Worm (Caenorhabditis elegans): ENCODE results near the gene wah-1.

Gene wah-1

ce11 chrIII:11989823-11990222 lies at the start of gene wah-1:
Gene wah-1, plus strand, starts transcription at chrIII:11990167.
- no peak for TF ChIP-seq ceh-82 (tag; optimal IDR thresholded peaks at IDR 0.05)
- TF ChIP-seq nhr-76 (tag; optimal IDR thresholded peaks at IDR 0.05): no peak
- no peak for TF ChIP-seq nhr-237 (tag; optimal IDR thresholded peaks at IDR 0.05)
- TF ChIP-seq elt-2 (tag; optimal IDR thresholded peaks at IDR 0.05): no peak
- TF ChIP-seq hpl-2 (GFP tag; optimal IDR thresholded peaks at IDR 0.05): no peak
- no peak for TF ChIP-seq nhr-77 (tag; optimal IDR thresholded peaks at IDR 0.05)
- TF ChIP-seq unc-98 (GFP tag; IDR thresholded peaks at IDR 0.05): no peak
- TF ChIP-seq swsn-7 (tag; optimal IDR thresholded peaks at IDR 0.05): peak; percentile 2
- TF ChIP-seq nhr-85 (tag): peak; percentile 72
- TF ChIP-seq pqm-1 (tag; optimal IDR thresholded peaks at IDR 0.05): no peak
- TF ChIP-seq nhr-84 (tag; optimal IDR thresholded peaks at IDR 0.05): no peak
- TF ChIP-seq egl-13 (tag; optimal IDR thresholded peaks at IDR 0.05): no peak
- TF ChIP-seq sup-37 (GFP tag; optimal IDR thresholded peaks at IDR 0.05): no peak
- no peak for TF ChIP-seq tlp-1 (tag; optimal IDR thresholded peaks at IDR 0.05)
- no peak for TF ChIP-seq C34B4.2 (tag; optimal IDR thresholded peaks at IDR 0.05)
- peak; percentile 66 for TF ChIP-seq blmp-1 (tag; optimal IDR thresholded peaks at IDR 0.05)
- TF ChIP-seq tbx-2 (tag; optimal IDR thresholded peaks at IDR 0.05): peak; percentile 29
- TF ChIP-seq nhr-20 (tag; optimal IDR thresholded peaks at IDR 0.05): peak; percentile 54
- no peak for TF ChIP-seq snpc-4 (tag; optimal IDR thresholded peaks at IDR 0.05)
- TF ChIP-seq Y116A8C.19 (tag; optimal IDR thresholded peaks at IDR 0.05; ENCODE audit: borderline replicate concordance): no peak
- no peak for TF ChIP-seq ama-1 (optimal IDR thresholded peaks at IDR 0.05)
- TF ChIP-seq C16A3.4 (tag; optimal IDR thresholded peaks at IDR 0.05): peak; percentile 25
- TF ChIP-seq efl-1 (optimal IDR thresholded peaks at IDR 0.05): peak; percentile 28 to 32
- TF ChIP-seq efl-1 (GFP tag; optimal IDR thresholded peaks at IDR 0.05 in 1 of 2): peak in 1 of 2 experiments; percentile 25
- TF ChIP-seq mdl-1 (tag; optimal IDR thresholded peaks at IDR 0.05): peak in 1 of 2 experiments; percentile 84
- no peak for TF ChIP-seq efl-3 (GFP tag; optimal IDR thresholded peaks at IDR 0.05)
- TF ChIP-seq lsy-2 (tag; optimal IDR thresholded peaks at IDR 0.05): peak; percentile 21 to 49
- no peak for TF ChIP-seq jun-1 (tag; optimal IDR thresholded peaks at IDR 0.05)
- peak; percentile 41 for TF ChIP-seq nhr-71 (tag; optimal IDR thresholded peaks at IDR 0.05)
- peak in 1 of 6 experiments; percentile 77 for TF ChIP-seq elt-3 (tag; optimal IDR thresholded peaks at IDR 0.05)
- no peak for TF ChIP-seq ceh-90 (tag; optimal IDR thresholded peaks at IDR 0.05)
- TF ChIP-seq lir-3 (tag; optimal IDR thresholded peaks at IDR 0.05; ENCODE audit: poor library complexity): no peak
- no peak for TF ChIP-seq grh-1 (GFP tag; IDR thresholded peaks at IDR 0.05)
- no peak for TF ChIP-seq unc-62 (GFP tag; optimal IDR thresholded peaks at IDR 0.05)
- TF ChIP-seq ces-1 (GFP tag; optimal IDR thresholded peaks at IDR 0.05): no peak
- no peak for TF ChIP-seq hlh-17 (GFP tag; optimal IDR thresholded peaks at IDR 0.05; ENCODE audit: borderline replicate concordance)
- no peak for TF ChIP-seq dsc-1 (tag; optimal IDR thresholded peaks at IDR 0.05)
- TF ChIP-seq lin-13 (GFP tag; optimal IDR thresholded peaks at IDR 0.05): no peak
- TF ChIP-seq nhr-19 (GFP tag; conservative IDR thresholded peaks at IDR 0.05): no peak
- TF ChIP-seq snu-23 (GFP tag; optimal IDR thresholded peaks at IDR 0.05): peak; percentile 58
- no peak for TF ChIP-seq fos-1 (tag; optimal IDR thresholded peaks at IDR 0.05)
- TF ChIP-seq mef-2 (tag; optimal IDR thresholded peaks at IDR 0.05): no peak
- no peak for TF ChIP-seq lin-14 (GFP tag; optimal IDR thresholded peaks at IDR 0.05)
- peak; percentile 51 for TF ChIP-seq mep-1 (tag; optimal IDR thresholded peaks at IDR 0.05)
- no peak for TF ChIP-seq C04F5.9 (tag; optimal IDR thresholded peaks at IDR 0.05)
- no peak for TF ChIP-seq fkh-10 (GFP tag; optimal IDR thresholded peaks at IDR 0.05)
- TF ChIP-seq rnt-1 (tag; optimal IDR thresholded peaks at IDR 0.05): no peak
- no peak for TF ChIP-seq hlh-4 (tag; optimal IDR thresholded peaks at IDR 0.05)
- TF ChIP-seq pag-3 (tag; optimal IDR thresholded peaks at IDR 0.05; ENCODE audit: borderline replicate concordance, insufficient read depth): no peak
- TF ChIP-seq irx-1 (tag; optimal IDR thresholded peaks at IDR 0.05): no peak
- TF ChIP-seq sptf-1 (tag; optimal IDR thresholded peaks at IDR 0.05): no peak
- TF ChIP-seq ceh-8 (GFP tag; optimal IDR thresholded peaks at IDR 0.05): no peak
- TF ChIP-seq xbp-1 (tag; optimal IDR thresholded peaks at IDR 0.05): no peak
- no peak for TF ChIP-seq zip-4 (GFP tag; optimal IDR thresholded peaks at IDR 0.05)

All from whole organism, L1 larva.